Fruit fly (Drosophila melanogaster) whole organism, pupa: ENCODE results near the gene Mcr.

Experiments
- CG12605 ChIP-seq: fragments of 200-800 bp; sonication (Bioruptor generic); IDR thresholded peaks from 2 replicates; pipeline ENCODE4 v1.3.6; 2022; ENCODE audit warnings: missing biosample characterization, missing genetic modification characterization
- fd96Ca ChIP-seq: fragments of 200-800 bp; sonication (Bioruptor generic); IDR thresholded peaks from 3 replicates; pipeline ENCODE4 v1.3.6; 2022; ENCODE audit warnings: missing biosample characterization, missing genetic modification characterization

dm6 chr2L:8099615-8100375, 17.0 kb upstream of the Mcr start:
- TF ChIP-seq fd96Ca (GFP tag; lab: Robert Waterston, UW): no peak; the same call in 2 of the 3 replicates
- no peak for TF ChIP-seq CG12605 (GFP tag; lab: Robert Waterston, UW)
